Worm (Caenorhabditis elegans) whole organism, L4 larva: ENCODE measurements around the gene F41E6.17.

ENCODE experiments used
- F44E2.7 ChIP-seq: fragments of 200-800 bp; sonication (Bioruptor generic); IDR thresholded peaks from 2 replicates; pipeline ENCODE4 v2.1.2; 2022; ENCODE audit warnings: missing genetic modification characterization, missing compliant biosample characterization
- R02D3.7 ChIP-seq: fragments of 150-350 bp; sonication (generic microtip); optimal IDR thresholded peaks from 3 replicates; lab custom pipeline; 2014; ENCODE audit warnings: missing biosample characterization, missing genetic modification characterization
- Y75B8A.6 ChIP-seq: fragments of 200-800 bp; sonication (Bioruptor generic); IDR thresholded peaks from 2 replicates; pipeline ENCODE4 v1.3.6; 2022; ENCODE audit warnings: missing genetic modification reagents, missing genetic modification characterization, missing compliant biosample characterization
- aha-1 ChIP-seq: fragments of 150-350 bp; peaks from one replicate; lab custom pipeline; 2014; ENCODE audit warnings: missing biosample characterization, missing genetic modification characterization
- ceh-20 ChIP-seq: fragments of 200-800 bp; sonication (Bioruptor generic); IDR thresholded peaks from 2 replicates; pipeline ENCODE4 v1.3.6; 2022; ENCODE audit warnings: missing genetic modification reagents, missing genetic modification characterization, missing compliant biosample characterization
- ces-1 ChIP-seq: fragments of 150-350 bp; sonication (generic microtip); optimal IDR thresholded peaks from 4 replicates; lab custom pipeline; 2014; ENCODE audit warnings: missing biosample characterization, missing genetic modification reagents, missing genetic modification characterization
- daf-16 ChIP-seq, 3 experiments: sonication (generic microtip); optimal IDR thresholded peaks; 2 replicates each; lab custom pipeline; 2016 to 2017; ENCODE audit warnings: missing genetic modification characterization in 3 of 3, missing genetic modification reagents in 3 of 3, mild to moderate bottlenecking in 2 of 3, missing compliant biosample characterization in 2 of 3, missing biosample characterization in 1 of 3, moderate library complexity in 1 of 3
- dmd-6 ChIP-seq: fragments of 200-800 bp; sonication (Bioruptor generic); IDR thresholded peaks from 2 replicates; pipeline ENCODE4 v1.3.6; 2022; ENCODE audit warnings: missing genetic modification reagents, missing genetic modification characterization, missing compliant biosample characterization
- dpl-1 ChIP-seq: fragments of 150-350 bp; optimal IDR thresholded peaks from 2 replicates; lab custom pipeline; 2014; ENCODE audit warnings: missing biosample characterization, missing genetic modification reagents, missing genetic modification characterization
- dve-1 ChIP-seq: sonication (generic microtip); optimal IDR thresholded peaks from 2 replicates; lab custom pipeline; 2017; ENCODE audit warnings: antibody characterized with exemption, mild to moderate bottlenecking, missing genetic modification characterization, missing compliant biosample characterization; ENCODE audit not compliant: insufficient read depth
- fkh-10 ChIP-seq: fragments of 150-350 bp; optimal IDR thresholded peaks from 2 replicates; lab custom pipeline; 2014; ENCODE audit warnings: missing biosample characterization, missing genetic modification reagents, missing genetic modification characterization
- gei-8 ChIP-seq: fragments of 200-800 bp; sonication (Bioruptor generic); optimal IDR thresholded peaks from 2 replicates; lab custom pipeline; 2018; ENCODE audit warnings: mild to moderate bottlenecking, missing genetic modification characterization, missing compliant biosample characterization
- hif-1 ChIP-seq, 2 experiments: sonication (generic microtip); optimal IDR thresholded peaks; 2 replicates each; lab custom pipeline; 2016 to 2017; ENCODE audit warnings: missing compliant biosample characterization in 2 of 2, missing genetic modification characterization in 2 of 2, missing genetic modification reagents in 2 of 2, missing genotype in 2 of 2, mild to moderate bottlenecking in 1 of 2
- hlh-11 ChIP-seq: fragments of 200-800 bp; sonication (Bioruptor generic); optimal IDR thresholded peaks from 2 replicates; lab custom pipeline; 2018; ENCODE audit warnings: mild to moderate bottlenecking, missing genetic modification characterization, missing compliant biosample characterization
- hlh-30 ChIP-seq: sonication (generic microtip); optimal IDR thresholded peaks from 2 replicates; lab custom pipeline; 2017; ENCODE audit warnings: antibody characterized with exemption, mild to moderate bottlenecking, missing genetic modification characterization, missing compliant biosample characterization; ENCODE audit not compliant: insufficient read depth
- lin-1 ChIP-seq: fragments of 200-800 bp; sonication (Bioruptor generic); IDR thresholded peaks from 2 replicates; pipeline ENCODE4 v1.3.6; 2022; ENCODE audit warnings: missing genetic modification reagents, missing genetic modification characterization, missing compliant biosample characterization
- lin-29 ChIP-seq: fragments of 200-800 bp; sonication (Bioruptor generic); IDR thresholded peaks from 2 replicates; pipeline ENCODE4 v1.3.6; 2022; ENCODE audit warnings: missing genetic modification reagents, missing genetic modification characterization, missing compliant biosample characterization
- lin-39 ChIP-seq: fragments of 150-350 bp; optimal IDR thresholded peaks from 2 replicates; lab custom pipeline; 2014; ENCODE audit warnings: missing biosample characterization, missing genetic modification reagents, missing genetic modification characterization
- lsy-2 ChIP-seq, 2 experiments: fragments of 150-350 bp in 1 of 2; sonication (generic microtip) in 1 of 2; optimal IDR thresholded peaks; 2 replicates each; lab custom pipeline; 2014 to 2017; ENCODE audit warnings: missing biosample characterization in 2 of 2, missing genetic modification characterization in 2 of 2
- mdl-1 ChIP-seq, 2 experiments: fragments of 150-350 bp in 1 of 2; sonication (generic microtip) in 1 of 2; optimal IDR thresholded peaks; 2 replicates each; lab custom pipeline; 2014 to 2017; ENCODE audit warnings: missing biosample characterization in 2 of 2, missing genetic modification characterization in 2 of 2
- mxl-2 ChIP-seq: fragments of 200-800 bp; sonication (Bioruptor generic); conservative IDR thresholded peaks from 2 replicates; pipeline ENCODE4 v1.3.6; 2022; ENCODE audit warnings: missing genetic modification reagents, missing genetic modification characterization, missing compliant biosample characterization
- mxl-3 ChIP-seq: fragments of 200-800 bp; sonication (Bioruptor generic); optimal IDR thresholded peaks from 2 replicates; lab custom pipeline; 2018; ENCODE audit warnings: mild to moderate bottlenecking, missing genetic modification characterization, missing compliant biosample characterization
- nhr-10 ChIP-seq: fragments of 150-350 bp; optimal IDR thresholded peaks from 2 replicates; lab custom pipeline; 2014; ENCODE audit warnings: missing biosample characterization, missing genetic modification characterization
- nhr-11 ChIP-seq: fragments of 150-350 bp; optimal IDR thresholded peaks from 2 replicates; lab custom pipeline; 2014; ENCODE audit warnings: missing biosample characterization, missing genetic modification characterization
- nhr-237 ChIP-seq: sonication (generic microtip); optimal IDR thresholded peaks from 2 replicates; lab custom pipeline; 2017; ENCODE audit warnings: missing biosample characterization, missing genetic modification characterization
- nhr-25 ChIP-seq: sonication (generic microtip); optimal IDR thresholded peaks from 2 replicates; lab custom pipeline; 2017; ENCODE audit warnings: missing genetic modification characterization, mild to moderate bottlenecking, missing compliant biosample characterization, antibody characterized with exemption, moderate library complexity, borderline replicate concordance; ENCODE audit not compliant: insufficient read depth
- nhr-28 ChIP-seq: fragments of 150-350 bp; optimal IDR thresholded peaks from 2 replicates; lab custom pipeline; 2014; ENCODE audit warnings: missing biosample characterization, missing genetic modification characterization
- nhr-42 ChIP-seq: fragments of 200-800 bp; sonication (Bioruptor generic); IDR thresholded peaks from 2 replicates; pipeline ENCODE4 v1.3.6; 2022; ENCODE audit warnings: missing genetic modification characterization, missing compliant biosample characterization
- nhr-48 ChIP-seq: sonication (generic microtip); optimal IDR thresholded peaks from 2 replicates; lab custom pipeline; 2016; ENCODE audit warnings: mild to moderate bottlenecking, missing genetic modification characterization, missing compliant biosample characterization
- nhr-6 ChIP-seq: fragments of 150-350 bp; optimal IDR thresholded peaks from 2 replicates; lab custom pipeline; 2014; ENCODE audit warnings: missing biosample characterization, missing genetic modification characterization
- nhr-77 ChIP-seq: fragments of 150-350 bp; optimal IDR thresholded peaks from 2 replicates; lab custom pipeline; 2014; ENCODE audit warnings: missing biosample characterization, missing genetic modification characterization
- pha-4 ChIP-seq, 2 experiments: fragments of 150-350 bp in 1 of 2; fragments of 200-800 bp in 1 of 2; sonication (Bioruptor generic) in 1 of 2; IDR thresholded peaks in 1 of 2; optimal IDR thresholded peaks in 1 of 2; 2 replicates each; pipeline versions ENCODE4 v1.3.6 to Lab custom; 2014 to 2022; ENCODE audit warnings: missing genetic modification characterization in 2 of 2, missing genetic modification reagents in 2 of 2, missing biosample characterization in 1 of 2, missing compliant biosample characterization in 1 of 2
- php-3 ChIP-seq: fragments of 200-800 bp; sonication (Bioruptor generic); IDR thresholded peaks from 2 replicates; pipeline ENCODE4 v1.3.6; 2022; ENCODE audit warnings: missing genetic modification reagents, missing genetic modification characterization, missing compliant biosample characterization
- pqm-1 ChIP-seq: sonication (generic microtip); optimal IDR thresholded peaks from 2 replicates; lab custom pipeline; 2017; ENCODE audit warnings: missing biosample characterization, missing genetic modification characterization
- sdz-12 ChIP-seq: fragments of 200-800 bp; sonication (Bioruptor generic); optimal IDR thresholded peaks from 2 replicates; lab custom pipeline; 2018; ENCODE audit warnings: mild to moderate bottlenecking, missing genetic modification characterization, missing compliant biosample characterization
- set-16 ChIP-seq: fragments of 200-800 bp; sonication (Bioruptor generic); IDR thresholded peaks from 2 replicates; pipeline ENCODE4 v1.3.6; 2022; ENCODE audit warnings: missing genetic modification reagents, missing genetic modification characterization, missing compliant biosample characterization
- snpc-1.2 ChIP-seq: fragments of 200-800 bp; sonication (Bioruptor generic); IDR thresholded peaks from 2 replicates; pipeline ENCODE4 v1.3.6; 2022; ENCODE audit warnings: missing genetic modification reagents, missing genetic modification characterization, missing compliant biosample characterization
- spr-3 ChIP-seq: fragments of 200-800 bp; sonication (Bioruptor generic); optimal IDR thresholded peaks from 2 replicates; lab custom pipeline; 2018; ENCODE audit warnings: mild to moderate bottlenecking, missing genetic modification characterization, missing compliant biosample characterization
- tag-97 ChIP-seq: fragments of 200-800 bp; sonication (Bioruptor generic); IDR thresholded peaks from 2 replicates; pipeline ENCODE4 v1.3.6; 2022; ENCODE audit warnings: missing genetic modification characterization, missing compliant biosample characterization
- tra-1 ChIP-seq: fragments of 200-800 bp; sonication (Bioruptor generic); IDR thresholded peaks from 2 replicates; pipeline ENCODE4 v1.3.6; 2022; ENCODE audit warnings: missing genetic modification reagents, missing genetic modification characterization, missing compliant biosample characterization

F41E6.17 gene

ce11 chrV:8657911-8658310 lies 34.0 kb downstream of the F41E6.17 start:
- TF ChIP-seq php-3, result no peak
- TF ChIP-seq dve-1, result peak; percentile 11
- no peak for TF ChIP-seq dpl-1
- peak; percentile 57 for TF ChIP-seq hlh-30
- no peak for TF ChIP-seq nhr-42 (GFP tag; lab: Robert Waterston, UW)
- TF ChIP-seq dmd-6 (GFP tag; lab: Robert Waterston, UW), result peak; percentile 34
- no peak for TF ChIP-seq hlh-11 (tag; lab: Kevin White, UChicago)
- no peak for TF ChIP-seq F44E2.7
- TF ChIP-seq tra-1 (GFP tag; lab: Robert Waterston, UW), result 0 out of 2 replicates have a peak, but pooled peaks have one; percentile 5
- no peak for TF ChIP-seq snpc-1.2 (GFP tag; lab: Robert Waterston, UW)
- peak; percentile 7 for TF ChIP-seq nhr-28 (tag; lab: Kevin White, UChicago)
- TF ChIP-seq, all 104 proteins: peak for 5

DNA sequence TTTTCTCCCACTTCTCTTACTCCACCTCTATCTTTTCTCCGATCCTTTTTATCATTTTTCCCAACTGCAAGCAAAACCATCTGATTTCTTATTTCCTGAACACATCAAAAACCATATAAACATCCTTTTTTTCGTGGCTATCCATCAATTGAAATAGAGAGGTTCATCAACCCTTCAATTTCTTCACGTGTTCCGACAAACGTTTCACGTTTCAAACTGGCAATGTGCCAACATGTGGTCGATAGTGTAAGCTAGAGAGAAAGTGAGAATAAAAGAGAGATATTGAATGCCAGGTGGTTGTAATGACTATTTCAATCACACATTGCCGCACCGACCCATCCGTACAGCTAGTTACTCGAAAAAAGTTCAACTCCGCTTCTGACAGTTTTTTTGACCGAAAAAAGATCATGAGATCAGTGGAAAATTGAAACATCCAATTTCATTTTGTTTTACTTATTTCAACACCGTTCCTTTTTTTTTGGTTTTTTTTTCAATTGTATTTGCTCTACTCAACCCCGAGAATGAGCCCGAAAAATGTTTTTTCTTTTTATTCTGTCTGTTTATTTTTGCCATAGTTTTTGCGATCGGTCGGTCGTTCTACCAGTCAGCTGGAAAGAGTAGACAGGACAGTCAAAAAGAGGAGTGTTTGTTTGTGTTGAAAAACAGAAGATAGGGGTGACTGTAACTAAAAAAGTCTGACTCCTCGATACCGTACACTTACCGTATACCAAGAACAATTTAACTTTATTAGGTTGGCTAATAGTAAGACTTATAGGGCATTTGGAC lies 34.9 kb downstream of the F41E6.17 start:
- TF ChIP-seq dmd-6 (GFP tag; lab: Robert Waterston, UW) (peak; percentile 85), nhr-28 (tag; lab: Kevin White, UChicago) (peak; percentile 26), aha-1 (tag; lab: Kevin White, UChicago) (peak; percentile 56), tra-1 (GFP tag; lab: Robert Waterston, UW) (0 out of 2 replicates have a peak, but pooled peaks have one; percentile 56), R02D3.7 (tag; lab: Kevin White, UChicago) (no peak), dve-1 (no peak), nhr-48 (tag; lab: Kevin White, UChicago) (peak; percentile 14), fkh-10 (GFP tag; lab: Kevin White, UChicago) (no peak), nhr-77 (tag; lab: Kevin White, UChicago) (no peak), mxl-3 (peak; percentile 82), hif-1 (tag; optimal IDR thresholded peaks at IDR 0.05; lab: Kevin White, UChicago) (no peak), nhr-10 (tag; lab: Kevin White, UChicago) (no peak), hlh-30 (peak; percentile 67), ces-1 (GFP tag; lab: Kevin White, UChicago) (no peak), nhr-237 (tag; lab: Kevin White, UChicago) (no peak), gei-8 (GFP tag; lab: Kevin White, UChicago) (peak; percentile 0), daf-16 (GFP tag; optimal IDR thresholded peaks at IDR 0.05; lab: Kevin White, UChicago) (no peak), daf-16 (tag; optimal IDR thresholded peaks at IDR 0.05; lab: Kevin White, UChicago) (peak; percentile 41), set-16 (GFP tag; lab: Robert Waterston, UW) (no peak), lin-1 (no peak), pqm-1 (tag; lab: Kevin White, UChicago) (no peak), lsy-2 (tag; optimal IDR thresholded peaks at IDR 0.05; lab: Kevin White, UChicago) (peak in 1 of 2 experiments; percentile 22), nhr-11 (tag; lab: Kevin White, UChicago) (peak; percentile 42), nhr-42 (GFP tag; lab: Robert Waterston, UW) (no peak), nhr-25 (tag; lab: Kevin White, UChicago) (no peak), tag-97 (no peak), spr-3 (no peak), lin-29 (GFP tag; lab: Robert Waterston, UW) (no peak), hlh-11 (tag; lab: Kevin White, UChicago) (peak; percentile 79), mxl-2 (GFP tag; lab: Robert Waterston, UW) (no peak), pha-4 (GFP tag; IDR thresholded peaks at IDR 0.05; lab: Robert Waterston, UW) (no peak), pha-4 (tag; optimal IDR thresholded peaks at IDR 0.05; lab: Kevin White, UChicago) (peak; percentile 53), lin-39 (tag; lab: Kevin White, UChicago) (no peak), nhr-6 (tag; lab: Kevin White, UChicago) (no peak), mdl-1 (tag; optimal IDR thresholded peaks at IDR 0.05; lab: Kevin White, UChicago) (peak; percentile 21 to 65), ceh-20 (peak; percentile 57; the same call in 1 of the 2 replicates), sdz-12 (GFP tag; lab: Kevin White, UChicago) (no peak), Y75B8A.6 (GFP tag; lab: Robert Waterston, UW) (no peak)
